Worm (Caenorhabditis elegans): ENCODE data around the gene efr-3.

DNA sequence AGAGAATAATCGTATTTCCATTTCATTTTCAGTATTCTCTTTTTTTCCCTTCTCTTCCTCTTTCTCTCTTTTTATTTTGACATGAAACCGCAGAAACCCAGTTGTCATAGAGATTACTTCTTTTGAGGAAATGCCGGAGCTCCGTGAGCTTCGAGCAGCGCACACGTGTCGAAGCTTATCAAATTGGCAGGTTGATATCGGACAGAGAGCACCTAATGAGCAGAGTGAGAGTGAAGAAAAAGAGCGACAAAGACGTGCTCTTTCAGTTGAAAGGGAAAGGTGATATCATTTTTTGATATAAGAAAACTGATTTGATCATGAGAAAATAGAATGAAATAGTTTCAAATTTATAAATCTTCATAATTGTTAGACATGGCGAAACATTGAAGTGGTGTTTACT is 14.4 kb upstream of the efr-3 start, which contains the start of gene C32D5.14:
- TF ChIP-seq F26F4.8 (GFP tag; conservative IDR thresholded peaks at IDR 0.05) (no peak), unc-39 (tag; optimal IDR thresholded peaks at IDR 0.05) (no peak), pqm-1 (tag; optimal IDR thresholded peaks at IDR 0.05) (no peak), ceh-32 (tag; optimal IDR thresholded peaks at IDR 0.05; ENCODE audit: poor library complexity) (no peak)
